Worm (Caenorhabditis elegans) whole organism, L1 larva: ENCODE measurements around the gene Y48A5A.3.

Source experiments
- ces-1 ChIP-seq: fragments of 150-350 bp; optimal IDR thresholded peaks from 2 replicates; lab custom pipeline; 2014; ENCODE audit warnings: missing biosample characterization, missing genetic modification reagents, missing genetic modification characterization
- dsc-1 ChIP-seq: sonication (generic microtip); optimal IDR thresholded peaks from 2 replicates; lab custom pipeline; 2016; ENCODE audit warnings: mild to moderate bottlenecking, missing genetic modification characterization, missing compliant biosample characterization
- nhr-20 ChIP-seq: sonication (generic microtip); optimal IDR thresholded peaks from 2 replicates; lab custom pipeline; 2016; ENCODE audit warnings: mild to moderate bottlenecking, missing genetic modification characterization, missing compliant biosample characterization
- snpc-4 ChIP-seq: fragments of 150-350 bp; optimal IDR thresholded peaks from 2 replicates; lab custom pipeline; 2014; ENCODE audit warnings: missing biosample characterization, missing genetic modification characterization
- unc-62 ChIP-seq: fragments of 150-350 bp; optimal IDR thresholded peaks from 2 replicates; lab custom pipeline; 2014; ENCODE audit warnings: missing biosample characterization, missing genetic modification reagents, missing genetic modification characterization
- ztf-11 ChIP-seq, 2 experiments: sonication (generic microtip); optimal IDR thresholded peaks; 2 replicates each; lab custom pipeline; 2016 to 2017; ENCODE audit warnings: missing genetic modification characterization in 2 of 2, missing biosample characterization in 1 of 2, missing compliant biosample characterization in 1 of 2

DNA sequence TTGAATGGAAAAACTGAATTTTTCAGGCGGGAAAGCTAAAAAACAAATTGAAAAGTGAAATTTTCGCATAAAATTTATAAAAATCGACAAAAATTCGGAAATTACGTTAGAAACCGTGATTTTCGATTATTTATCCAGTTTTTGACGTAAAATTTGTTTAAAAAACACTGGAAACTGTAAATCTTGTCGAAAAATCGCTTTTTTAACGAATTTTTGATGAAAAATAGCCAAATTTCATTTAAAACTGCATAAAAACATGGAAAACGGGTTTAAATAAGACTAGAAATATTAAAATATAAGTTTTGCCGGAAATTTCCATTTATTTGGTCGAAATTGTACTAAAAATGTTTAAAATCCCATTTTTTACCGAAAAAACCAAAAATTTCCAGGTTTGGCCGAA is 45.4 kb upstream of the Y48A5A.3 start:
- TF ChIP-seq snpc-4 (no peak), ces-1 (GFP tag; lab: Kevin White, UChicago) (no peak), dsc-1 (no peak), nhr-20 (no peak), ztf-11 (tag; optimal IDR thresholded peaks at IDR 0.05; lab: Kevin White, UChicago) (no peak), unc-62 (GFP tag; lab: Kevin White, UChicago) (no peak)
